Worm (Caenorhabditis elegans) whole organism, young adult: ENCODE measurements around the gene W10C6.2.
A peak's percentile ranks its signal among the peaks of the same experiment; 100 is the strongest.

Experiments
- B0019.2 ChIP-seq: fragments of 200-800 bp; sonication (Bioruptor generic); conservative IDR thresholded peaks from 2 replicates; pipeline ENCODE4 v1.3.6; 2022; ENCODE audit warnings: missing genetic modification reagents, missing genetic modification characterization, missing compliant biosample characterization
- B0336.3 ChIP-seq: fragments of 200-800 bp; sonication (Bioruptor generic); IDR thresholded peaks from 2 replicates; pipeline ENCODE4 v1.3.6; 2022; ENCODE audit warnings: missing genetic modification characterization, missing compliant biosample characterization
- F57C9.4 ChIP-seq: sonication (generic microtip); optimal IDR thresholded peaks from 2 replicates; lab custom pipeline; 2017; ENCODE audit warnings: mild to moderate bottlenecking, missing genetic modification characterization, missing compliant biosample characterization
- K11D2.4 ChIP-seq: fragments of 200-800 bp; sonication (Bioruptor generic); IDR thresholded peaks from 2 replicates; pipeline ENCODE4 v1.3.6; 2022; ENCODE audit warnings: missing genetic modification reagents, missing genetic modification characterization, missing compliant biosample characterization
- K12H6.12 ChIP-seq: fragments of 200-800 bp; sonication (Bioruptor generic); optimal IDR thresholded peaks from 2 replicates; lab custom pipeline; 2018; ENCODE audit warnings: mild to moderate bottlenecking, missing genetic modification characterization, missing compliant biosample characterization
- T26A5.8 ChIP-seq: sonication (generic microtip); optimal IDR thresholded peaks from 2 replicates; lab custom pipeline; 2016; ENCODE audit warnings: missing genetic modification characterization, missing compliant biosample characterization
- Y53F4B.3 ChIP-seq: fragments of 200-800 bp; sonication (Bioruptor generic); IDR thresholded peaks from 2 replicates; pipeline ENCODE4 v1.3.6; 2022; ENCODE audit warnings: missing genetic modification reagents, missing genetic modification characterization, missing compliant biosample characterization
- Y56A3A.18 ChIP-seq: fragments of 200-800 bp; sonication (Bioruptor generic); IDR thresholded peaks from 2 replicates; pipeline ENCODE4 v1.3.6; 2022; ENCODE audit warnings: missing genetic modification reagents, missing genetic modification characterization, missing compliant biosample characterization
- Y67H2A.10 ChIP-seq: fragments of 200-800 bp; sonication (Bioruptor generic); conservative IDR thresholded peaks from 2 replicates; pipeline ENCODE4 v1.3.6; 2022; ENCODE audit warnings: missing genetic modification reagents, missing genetic modification characterization, missing compliant biosample characterization
- ama-1 ChIP-seq, 3 experiments: fragments of 150-350 bp in 1 of 3; sonication (generic microtip) in 2 of 3; optimal IDR thresholded peaks; 2 replicates each; lab custom pipeline; 2014 to 2018; ENCODE audit warnings: missing biosample characterization in 2 of 3, missing genetic modification characterization in 2 of 3, missing genetic modification reagents in 2 of 3
- aptf-2 ChIP-seq: fragments of 200-800 bp; sonication (Bioruptor generic); conservative IDR thresholded peaks from 2 replicates; pipeline ENCODE4 v1.3.6; 2022; ENCODE audit warnings: missing genetic modification reagents, missing genetic modification characterization, missing compliant biosample characterization
- athp-1 ChIP-seq: sonication (generic microtip); optimal IDR thresholded peaks from 2 replicates; lab custom pipeline; 2017; ENCODE audit warnings: mild to moderate bottlenecking, missing genetic modification characterization, missing compliant biosample characterization
- attf-6 ChIP-seq: fragments of 200-800 bp; sonication (Bioruptor generic); IDR thresholded peaks from 2 replicates; pipeline ENCODE4 v1.3.6; 2022; ENCODE audit warnings: missing genetic modification reagents, missing genetic modification characterization, missing compliant biosample characterization
- bed-2 ChIP-seq: fragments of 200-800 bp; sonication (Bioruptor generic); IDR thresholded peaks from 2 replicates; pipeline ENCODE4 v1.3.6; 2022; ENCODE audit warnings: missing genetic modification reagents, missing genetic modification characterization, missing compliant biosample characterization
- cebp-1 ChIP-seq, 2 experiments: fragments of 200-800 bp in 1 of 2; sonication (Bioruptor generic) in 1 of 2; sonication (generic microtip) in 1 of 2; IDR thresholded peaks in 1 of 2; optimal IDR thresholded peaks in 1 of 2; 2 replicates each; pipeline versions ENCODE4 v1.3.6 to Lab custom; 2017 to 2022; ENCODE audit warnings: missing compliant biosample characterization in 2 of 2, missing genetic modification characterization in 2 of 2, mild to moderate bottlenecking in 1 of 2, missing genetic modification reagents in 1 of 2, moderate library complexity in 1 of 2
- ceh-40 ChIP-seq: fragments of 200-800 bp; sonication (Bioruptor generic); IDR thresholded peaks from 2 replicates; pipeline ENCODE4 v1.3.6; 2022; ENCODE audit warnings: missing genetic modification characterization, missing compliant biosample characterization
- ceh-79 ChIP-seq: sonication (generic microtip); optimal IDR thresholded peaks from 2 replicates; lab custom pipeline; 2017; ENCODE audit warnings: mild to moderate bottlenecking, missing genetic modification characterization, missing compliant biosample characterization
- dpl-1 ChIP-seq: fragments of 150-350 bp; optimal IDR thresholded peaks from 2 replicates; lab custom pipeline; 2014; ENCODE audit warnings: missing biosample characterization, missing genetic modification reagents, missing genetic modification characterization
- efl-1 ChIP-seq: fragments of 150-350 bp; optimal IDR thresholded peaks from 2 replicates; lab custom pipeline; 2014; ENCODE audit warnings: missing biosample characterization, missing genetic modification reagents, missing genetic modification characterization
- egl-18 ChIP-seq: fragments of 200-800 bp; sonication (Bioruptor generic); IDR thresholded peaks from 2 replicates; pipeline ENCODE4 v1.3.6; 2022; ENCODE audit warnings: missing genetic modification reagents, missing genetic modification characterization, missing compliant biosample characterization
- egl-44 ChIP-seq: fragments of 200-800 bp; sonication (Bioruptor generic); IDR thresholded peaks from 2 replicates; pipeline ENCODE4 v1.3.6; 2022; ENCODE audit warnings: missing genetic modification reagents, missing genetic modification characterization, missing compliant biosample characterization
- egrh-3 ChIP-seq: fragments of 200-800 bp; sonication (Bioruptor generic); IDR thresholded peaks from 2 replicates; pipeline ENCODE4 v1.3.6; 2022; ENCODE audit warnings: missing genetic modification reagents, missing genetic modification characterization, missing compliant biosample characterization
- ets-4 ChIP-seq: fragments of 200-800 bp; sonication (Bioruptor generic); optimal IDR thresholded peaks from 2 replicates; lab custom pipeline; 2018; ENCODE audit warnings: mild to moderate bottlenecking, missing genetic modification characterization, missing compliant biosample characterization
- fkh-3 ChIP-seq: sonication (generic microtip); optimal IDR thresholded peaks from 2 replicates; lab custom pipeline; 2016; ENCODE audit warnings: mild to moderate bottlenecking, missing genetic modification characterization, missing compliant biosample characterization
- hlh-12 ChIP-seq: sonication (generic microtip); optimal IDR thresholded peaks from 2 replicates; lab custom pipeline; 2016; ENCODE audit warnings: missing genetic modification characterization, missing compliant biosample characterization
- hmg-20 ChIP-seq: fragments of 200-800 bp; sonication (Bioruptor generic); IDR thresholded peaks from 2 replicates; pipeline ENCODE4 v1.3.6; 2022; ENCODE audit warnings: missing genetic modification reagents, missing genetic modification characterization, missing compliant biosample characterization
- let-526 ChIP-seq: fragments of 200-800 bp; sonication (Bioruptor generic); IDR thresholded peaks from 2 replicates; pipeline ENCODE4 v1.3.6; 2022; ENCODE audit warnings: missing genetic modification reagents, missing genetic modification characterization, missing compliant biosample characterization
- let-607 ChIP-seq, 2 experiments: fragments of 200-800 bp in 1 of 2; sonication (Bioruptor generic) in 1 of 2; sonication (generic microtip) in 1 of 2; optimal IDR thresholded peaks; 2 replicates each; lab custom pipeline; 2016 to 2018; ENCODE audit warnings: mild to moderate bottlenecking in 2 of 2, missing compliant biosample characterization in 2 of 2, missing genetic modification characterization in 2 of 2, moderate library complexity in 2 of 2, missing genotype in 1 of 2
- lin-54 ChIP-seq: fragments of 200-800 bp; sonication (Bioruptor generic); optimal IDR thresholded peaks from 2 replicates; lab custom pipeline; 2018; ENCODE audit warnings: mild to moderate bottlenecking, missing genetic modification characterization, missing compliant biosample characterization
- lir-1 ChIP-seq: fragments of 200-800 bp; sonication (Bioruptor generic); conservative IDR thresholded peaks from 2 replicates; pipeline ENCODE4 v1.3.6; 2022; ENCODE audit warnings: missing genetic modification reagents, missing genetic modification characterization, missing compliant biosample characterization
- madf-10 ChIP-seq: sonication (generic microtip); optimal IDR thresholded peaks from 2 replicates; lab custom pipeline; 2016; ENCODE audit warnings: mild to moderate bottlenecking, missing genetic modification characterization, missing compliant biosample characterization
- mcd-1 ChIP-seq: fragments of 200-800 bp; sonication (Bioruptor generic); IDR thresholded peaks from 2 replicates; pipeline ENCODE4 v1.3.6; 2022; ENCODE audit warnings: missing genetic modification reagents, missing genetic modification characterization, missing compliant biosample characterization
- mes-4 ChIP-seq: sonication (generic microtip); optimal IDR thresholded peaks from 2 replicates; lab custom pipeline; 2016; ENCODE audit warnings: missing genotype, missing genetic modification characterization, missing compliant biosample characterization
- nhr-179 ChIP-seq: sonication (generic microtip); optimal IDR thresholded peaks from 2 replicates; lab custom pipeline; 2016; ENCODE audit warnings: mild to moderate bottlenecking, missing genetic modification characterization, missing compliant biosample characterization
- nhr-80 ChIP-seq: sonication (generic microtip); optimal IDR thresholded peaks from 2 replicates; lab custom pipeline; 2016; ENCODE audit warnings: missing genetic modification characterization, missing compliant biosample characterization
- nhr-90 ChIP-seq: sonication (generic microtip); optimal IDR thresholded peaks from 2 replicates; lab custom pipeline; 2016; ENCODE audit warnings: missing genotype, mild to moderate bottlenecking, missing genetic modification characterization, missing compliant biosample characterization
- repo-1 ChIP-seq: sonication (generic microtip); optimal IDR thresholded peaks from 2 replicates; lab custom pipeline; 2017; ENCODE audit warnings: mild to moderate bottlenecking, missing genetic modification characterization, missing compliant biosample characterization
- rpc-1 ChIP-seq, 2 experiments: fragments of 150-350 bp in 1 of 2; sonication (generic microtip) in 1 of 2; optimal IDR thresholded peaks; 2 replicates each; lab custom pipeline; 2014 to 2018; ENCODE audit warnings: missing biosample characterization in 1 of 2, missing genetic modification characterization in 1 of 2, missing genetic modification reagents in 1 of 2, missing genotype in 1 of 2
- sdz-38 ChIP-seq: sonication (generic microtip); optimal IDR thresholded peaks from 2 replicates; lab custom pipeline; 2016; ENCODE audit warnings: missing genotype, missing genetic modification characterization, missing compliant biosample characterization
- snpc-4 ChIP-seq, 5 experiments: fragments of 150-350 bp in 1 of 5; sonication (generic microtip) in 4 of 5; optimal IDR thresholded peaks; 2 replicates each; lab custom pipeline; 2014 to 2018; ENCODE audit warnings: missing genetic modification characterization in 5 of 5, missing biosample characterization in 3 of 5, antibody characterized with exemption in 2 of 5, mild to moderate bottlenecking in 2 of 5, missing compliant biosample characterization in 2 of 5, missing genotype in 2 of 5, moderate library complexity in 2 of 5, missing genetic modification reagents in 1 of 5
- somi-1 ChIP-seq: fragments of 200-800 bp; sonication (Bioruptor generic); optimal IDR thresholded peaks from 2 replicates; lab custom pipeline; 2018; ENCODE audit warnings: mild to moderate bottlenecking, missing genetic modification characterization, missing compliant biosample characterization
- sptf-2 ChIP-seq: fragments of 200-800 bp; sonication (Bioruptor generic); optimal IDR thresholded peaks from 2 replicates; lab custom pipeline; 2018; ENCODE audit warnings: mild to moderate bottlenecking, missing genetic modification characterization, missing compliant biosample characterization
- tbx-9 ChIP-seq: sonication (generic microtip); optimal IDR thresholded peaks from 2 replicates; lab custom pipeline; 2016; ENCODE audit warnings: borderline replicate concordance, missing genetic modification characterization, inconsistent platforms, missing compliant biosample characterization
- xnd-1 ChIP-seq: sonication (generic microtip); optimal IDR thresholded peaks from 2 replicates; lab custom pipeline; 2016; ENCODE audit warnings: missing genotype, missing genetic modification reagents, missing genetic modification characterization, missing compliant biosample characterization
- ztf-3 ChIP-seq: fragments of 200-800 bp; sonication (Bioruptor generic); optimal IDR thresholded peaks from 2 replicates; lab custom pipeline; 2018; ENCODE audit warnings: mild to moderate bottlenecking, missing genetic modification characterization, missing compliant biosample characterization

Gene W10C6.2

DNA sequence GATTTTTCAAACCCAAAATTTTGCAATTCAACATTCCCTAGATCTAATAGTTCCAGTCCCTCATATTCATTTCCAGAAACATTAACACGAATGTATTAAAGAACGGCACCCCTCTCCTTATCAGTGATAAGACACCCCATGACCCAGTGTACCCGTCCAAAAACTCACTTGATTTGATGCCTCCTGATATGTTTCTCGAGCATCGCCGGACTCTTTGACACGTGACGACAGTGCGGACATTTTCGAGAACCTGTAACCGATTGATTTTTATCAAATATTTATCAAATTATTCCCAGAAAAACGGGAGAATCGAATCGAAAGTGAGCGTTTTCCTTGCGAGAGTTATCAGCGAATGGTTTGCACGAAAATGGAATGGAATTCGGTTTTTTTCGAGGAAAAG lies 29.3 kb upstream of the W10C6.2 start (continued):
- no peak for TF ChIP-seq tbx-9 (tag; lab: Kevin White, UChicago)
- no peak for TF ChIP-seq egrh-3 (GFP tag; lab: Robert Waterston, UW)
- TF ChIP-seq hlh-12: no peak
- TF ChIP-seq Y53F4B.3 (GFP tag; lab: Robert Waterston, UW): no peak
- TF ChIP-seq lin-54 (GFP tag; lab: Kevin White, UChicago): no peak
- TF ChIP-seq mcd-1: no peak
- peak; percentile 41; the same call in 1 of the 2 replicates for TF ChIP-seq B0336.3 (GFP tag; lab: Robert Waterston, UW)
- peak; percentile 38 for TF ChIP-seq madf-10 (tag; lab: Kevin White, UChicago)
- no peak for TF ChIP-seq repo-1 (tag; lab: Kevin White, UChicago)
- peak; percentile 48; the same call in 1 of the 2 replicates for TF ChIP-seq let-526
- no peak for TF ChIP-seq Y67H2A.10 (GFP tag; lab: Robert Waterston, UW)
- TF ChIP-seq xnd-1 (tag; lab: Kevin White, UChicago): no peak
- TF ChIP-seq B0019.2 (GFP tag; lab: Robert Waterston, UW): no peak
- TF ChIP-seq cebp-1 (GFP tag; IDR thresholded peaks at IDR 0.05; lab: Robert Waterston, UW): no peak
- peak; percentile 66 for TF ChIP-seq cebp-1 (tag; optimal IDR thresholded peaks at IDR 0.05; lab: Kevin White, UChicago)
- no peak for TF ChIP-seq K12H6.12 (tag; lab: Kevin White, UChicago)
- TF ChIP-seq somi-1 (GFP tag; lab: Kevin White, UChicago): no peak
- TF ChIP-seq hmg-20: no peak
- TF ChIP-seq nhr-80 (tag; lab: Kevin White, UChicago): peak; percentile 81
- TF ChIP-seq lir-1: no peak
- TF ChIP-seq ets-4 (GFP tag; lab: Kevin White, UChicago): peak; percentile 40
- TF ChIP-seq sdz-38 (tag; lab: Kevin White, UChicago): no peak
- no peak for TF ChIP-seq T26A5.8 (tag; lab: Kevin White, UChicago)
- 0 out of 2 replicates have a peak, but pooled peaks have one; percentile 28 for TF ChIP-seq K11D2.4 (GFP tag; lab: Robert Waterston, UW)
- peak in 1 of 2 experiments; percentile 17 for TF ChIP-seq let-607 (tag; optimal IDR thresholded peaks at IDR 0.05; lab: Kevin White, UChicago)
- TF ChIP-seq snpc-4 (GFP tag; optimal IDR thresholded peaks at IDR 0.05; lab: Kevin White, UChicago): no peak
- peak in 1 of 4 experiments; percentile 16 for TF ChIP-seq snpc-4 (tag; optimal IDR thresholded peaks at IDR 0.05; lab: Kevin White, UChicago)

- TF ChIP-seq egl-44 (GFP tag; lab: Robert Waterston, UW) (peak; percentile 40; the same call in 1 of the 2 replicates), attf-6 (GFP tag; lab: Robert Waterston, UW) (0 out of 2 replicates have a peak, but pooled peaks have one; percentile 10), ceh-79 (no peak), egl-18 (no peak), F57C9.4 (tag; lab: Kevin White, UChicago) (no peak), Y56A3A.18 (GFP tag; lab: Robert Waterston, UW) (peak; percentile 91), athp-1 (tag; lab: Kevin White, UChicago) (no peak), ceh-40 (GFP tag; lab: Robert Waterston, UW) (no peak), efl-1 (GFP tag; lab: Kevin White, UChicago) (no peak), rpc-1 (optimal IDR thresholded peaks at IDR 0.05; lab: Kevin White, UChicago) (no peak), rpc-1 (tag; optimal IDR thresholded peaks at IDR 0.05; lab: Kevin White, UChicago) (no peak), T26A5.8 (tag; lab: Kevin White, UChicago) (no peak), aptf-2 (no peak), egrh-3 (GFP tag; lab: Robert Waterston, UW) (no peak), nhr-90 (tag; lab: Kevin White, UChicago) (peak; percentile 53), dpl-1 (GFP tag; lab: Kevin White, UChicago) (no peak), let-607 (tag; optimal IDR thresholded peaks at IDR 0.05; lab: Kevin White, UChicago) (peak; percentile 32 to 64), bed-2 (no peak), fkh-3 (peak; percentile 19), ztf-3 (GFP tag; lab: Kevin White, UChicago) (no peak), sptf-2 (no peak), ama-1 (optimal IDR thresholded peaks at IDR 0.05; lab: Kevin White, UChicago) (peak; percentile 31), ama-1 (GFP tag; optimal IDR thresholded peaks at IDR 0.05; lab: Kevin White, UChicago) (no peak), mes-4 (tag; lab: Kevin White, UChicago) (no peak), nhr-179 (tag; lab: Kevin White, UChicago) (no peak), madf-10 (tag; lab: Kevin White, UChicago) (peak; percentile 36)
Observed at ce11 chrII:11149866-11150685, 28.4 kb upstream of the W10C6.2 start.
